Fruit fly (Drosophila melanogaster): ENCODE measurements around the gene Atg4b.
A peak's percentile ranks its signal among the peaks of the same experiment; 100 is the strongest.

Gene Atg4b

DNA sequence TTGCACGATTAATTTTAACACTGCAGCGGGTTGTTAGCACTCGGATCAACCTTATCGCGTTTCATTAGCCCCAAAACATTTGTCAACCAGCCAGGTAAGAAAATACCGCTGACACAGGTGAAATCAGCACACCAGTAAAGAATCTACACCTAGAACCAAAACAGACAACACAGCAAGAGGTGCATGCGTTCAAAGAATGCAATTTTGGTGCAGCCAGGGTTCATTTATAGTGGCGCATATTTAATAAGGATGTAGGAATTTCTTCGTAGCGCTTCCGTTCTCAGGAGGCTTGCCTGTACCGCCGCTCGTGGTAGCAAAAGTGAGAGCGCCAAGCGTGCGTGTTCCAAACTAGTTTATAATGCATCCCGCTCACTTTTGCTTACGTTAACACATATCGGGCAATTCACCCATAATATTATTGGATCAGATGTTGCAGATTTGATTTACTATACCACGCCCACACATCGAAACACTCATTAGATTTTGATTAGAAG is 14.2 kb downstream of the Atg4b start (continued):
- TF ChIP-seq Side (GFP tag; optimal IDR thresholded peaks at IDR 0.05) = no peak
- no peak for TF ChIP-seq gem (tag; optimal IDR thresholded peaks at IDR 0.05)
- TF ChIP-seq CG11456 (GFP tag; IDR thresholded peaks at IDR 0.05) = peak; percentile 56; the same call in 2 of the 3 replicates
- peak in 1 of 2 experiments; percentile 27 for TF ChIP-seq Trl (optimal IDR thresholded peaks at IDR 0.05)
- no peak for TF ChIP-seq Trl (GFP tag; optimal IDR thresholded peaks at IDR 0.05)
- no peak for TF ChIP-seq wor (GFP tag; IDR thresholded peaks at IDR 0.05)
- 0 out of 2 replicates have a peak, but pooled peaks have one; percentile 5 for TF ChIP-seq CG4730 (GFP tag; IDR thresholded peaks at IDR 0.05)
- TF ChIP-seq Xbp1 (GFP tag; optimal IDR thresholded peaks at IDR 0.05) = no peak
- TF ChIP-seq fru (optimal IDR thresholded peaks at IDR 0.05) = no peak
- TF ChIP-seq tll (GFP tag; optimal IDR thresholded peaks at IDR 0.05) = no peak
- no peak for TF ChIP-seq Adf1 (GFP tag; IDR thresholded peaks at IDR 0.05)
- TF ChIP-seq Hr39 (optimal IDR thresholded peaks at IDR 0.05) = no peak
- TF ChIP-seq Mad (GFP tag; optimal IDR thresholded peaks at IDR 0.05) = no peak
- no peak for TF ChIP-seq sug (tag; optimal IDR thresholded peaks at IDR 0.05)
- no peak; the same call in 1 of the 2 replicates for TF ChIP-seq Atf6 (GFP tag; IDR thresholded peaks at IDR 0.05)
- TF ChIP-seq zen (tag; optimal IDR thresholded peaks at IDR 0.05) = no peak
- no peak for TF ChIP-seq ERR (GFP tag; optimal IDR thresholded peaks at IDR 0.05)
- TF ChIP-seq CG10959 (GFP tag; IDR thresholded peaks at IDR 0.05) = 0 out of 2 replicates have a peak, but pooled peaks have one; percentile 44
- TF ChIP-seq ind (GFP tag; optimal IDR thresholded peaks at IDR 0.05) = peak; percentile 14
- TF ChIP-seq sim (GFP tag; IDR thresholded peaks at IDR 0.05) = no peak
- no peak for TF ChIP-seq CHES-1-like (GFP tag; optimal IDR thresholded peaks at IDR 0.05)
- peak in 1 of 2 experiments; percentile 4 for TF ChIP-seq Pdp1 (GFP tag; optimal IDR thresholded peaks at IDR 0.05)
- TF ChIP-seq corto (GFP tag; optimal IDR thresholded peaks at IDR 0.05) = no peak
- TF ChIP-seq CG8944 (GFP tag; optimal IDR thresholded peaks at IDR 0.05) = no peak
- TF ChIP-seq dysf (GFP tag; IDR thresholded peaks at IDR 0.05) = peak; percentile 33; the same call in 1 of the 3 replicates
- no peak for TF ChIP-seq CG6791 (GFP tag; IDR thresholded peaks at IDR 0.05; ENCODE audit: partially characterized antibody)
- TF ChIP-seq HHEX (GFP tag; optimal IDR thresholded peaks at IDR 0.05) = no peak
- TF ChIP-seq NfI (GFP tag; optimal IDR thresholded peaks at IDR 0.05) = no peak
- TF ChIP-seq CG2202 (tag; optimal IDR thresholded peaks at IDR 0.05) = no peak
- TF ChIP-seq Rfx (GFP tag; IDR thresholded peaks at IDR 0.05) = peak; percentile 25; the same call in 1 of the 2 replicates
- TF ChIP-seq stc (GFP tag; IDR thresholded peaks at IDR 0.05) = peak; percentile 4; the same call in 1 of the 2 replicates
- TF ChIP-seq cato (GFP tag; optimal IDR thresholded peaks at IDR 0.05; ENCODE audit: borderline replicate concordance) = no peak
- no peak for TF ChIP-seq CG11723 (GFP tag; optimal IDR thresholded peaks at IDR 0.05)
- no peak for TF ChIP-seq CG7271 (tag; optimal IDR thresholded peaks at IDR 0.05)
- TF ChIP-seq knrl (GFP tag; IDR thresholded peaks at IDR 0.05; ENCODE audit: partially characterized antibody) = no peak
- TF ChIP-seq croc (GFP tag; conservative IDR thresholded peaks at IDR 0.05) = no peak
- TF ChIP-seq al (GFP tag; IDR thresholded peaks at IDR 0.05) = 0 out of 2 replicates have a peak, but pooled peaks have one; percentile 7
- no peak for TF ChIP-seq seq (GFP tag; IDR thresholded peaks at IDR 0.05)
- TF ChIP-seq CG9797 (GFP tag; optimal IDR thresholded peaks at IDR 0.05) = no peak
- TF ChIP-seq CG17802 (tag; optimal IDR thresholded peaks at IDR 0.05) = no peak
- no peak for TF ChIP-seq CG6813 (GFP tag; optimal IDR thresholded peaks at IDR 0.05)
- no peak for TF ChIP-seq sima (GFP tag; optimal IDR thresholded peaks at IDR 0.05)
- TF ChIP-seq pb (GFP tag; optimal IDR thresholded peaks at IDR 0.05) = no peak
- TF ChIP-seq CG11093 (GFP tag; IDR thresholded peaks at IDR 0.05) = 0 out of 3 replicates have a peak, but pooled peaks have one; percentile 9
- no peak for TF ChIP-seq CrebB (tag; optimal IDR thresholded peaks at IDR 0.05)
- no peak for TF ChIP-seq da (GFP tag; optimal IDR thresholded peaks at IDR 0.05)
- no peak for TF ChIP-seq B-H1 (GFP tag; IDR thresholded peaks at IDR 0.05)
- no peak for TF ChIP-seq ash1 (GFP tag; optimal IDR thresholded peaks at IDR 0.05)
- no peak for TF ChIP-seq pho (GFP tag; optimal IDR thresholded peaks at IDR 0.05)
- TF ChIP-seq CG7839 (tag; optimal IDR thresholded peaks at IDR 0.05) = no peak
- TF ChIP-seq CG34224 (GFP tag; IDR thresholded peaks at IDR 0.05; ENCODE audit: partially characterized antibody) = no peak
